Worm (Caenorhabditis elegans) whole organism, midembryonic: ENCODE results near the gene glb-32.

Source experiments
- T22C8.4 ChIP-seq: fragments of 200-800 bp; sonication (Bioruptor generic); IDR thresholded peaks from 2 replicates; pipeline ENCODE4 v1.3.6; 2022; ENCODE audit warnings: missing genetic modification characterization, missing compliant biosample characterization
- flt-1 ChIP-seq: fragments of 200-800 bp; sonication (Bioruptor generic); IDR thresholded peaks from 2 replicates; pipeline ENCODE4 v1.3.6; 2022; ENCODE audit warnings: missing genetic modification characterization, missing compliant biosample characterization
- klf-2 ChIP-seq: fragments of 200-800 bp; sonication (Bioruptor generic); conservative IDR thresholded peaks from 2 replicates; pipeline ENCODE4 v1.3.6; 2022; ENCODE audit warnings: missing genetic modification reagents, missing genetic modification characterization, missing compliant biosample characterization
- med-1 ChIP-seq: sonication (generic microtip); optimal IDR thresholded peaks from 2 replicates; lab custom pipeline; 2017; ENCODE audit warnings: missing genetic modification characterization, mild to moderate bottlenecking, missing compliant biosample characterization, antibody characterized with exemption, missing genetic modification reagents; ENCODE audit not compliant: insufficient read depth
- ref-1 ChIP-seq: fragments of 200-800 bp; sonication (Bioruptor generic); conservative IDR thresholded peaks from 2 replicates; pipeline ENCODE4 v1.3.6; 2022; ENCODE audit warnings: missing genetic modification reagents, missing genetic modification characterization, missing compliant biosample characterization

DNA sequence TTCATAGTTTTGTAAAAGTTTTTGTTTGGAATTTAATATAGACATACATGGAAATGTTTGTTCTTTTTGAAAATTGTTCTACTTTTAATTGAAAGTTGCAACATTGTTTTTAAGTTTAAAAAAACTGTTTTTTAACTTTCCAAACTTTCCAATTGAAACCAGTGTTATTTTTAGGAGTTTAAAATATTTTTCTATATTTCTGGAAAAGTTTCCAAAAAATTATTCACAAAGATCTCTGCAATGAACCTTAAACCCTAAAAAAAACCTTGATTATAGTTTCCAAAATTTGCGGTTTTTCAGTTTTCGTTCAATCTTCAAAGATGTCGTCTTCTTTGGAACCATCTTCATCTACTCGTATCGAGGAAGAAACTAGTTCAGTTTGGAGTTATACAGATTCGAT lies 43.1 kb upstream of the glb-32 start, which contains the start of gene F14F9.4:
- no peak for TF ChIP-seq flt-1
- no peak for TF ChIP-seq T22C8.4 (GFP tag; lab: Robert Waterston, UW)
- TF ChIP-seq med-1, result no peak
- no peak for TF ChIP-seq klf-2
- TF ChIP-seq ref-1 (GFP tag; lab: Robert Waterston, UW), result no peak
